Fruit fly (Drosophila melanogaster) whole organism, embryonic: Measurements from ENCODE around the gene CG11698.

Source experiments
- CG10979 ChIP-seq: fragments of 200-800 bp; sonication (Bioruptor generic); optimal IDR thresholded peaks from 2 replicates; lab custom pipeline; 2018; ENCODE audit warnings: missing biosample characterization, mild to moderate bottlenecking, missing genetic modification characterization, moderate library complexity
- CG11504 ChIP-seq: fragments of 200-800 bp; sonication (Bioruptor generic); optimal IDR thresholded peaks from 3 replicates; lab custom pipeline; 2019; ENCODE audit warnings: missing biosample characterization, mild to moderate bottlenecking, missing genetic modification characterization, moderate library complexity
- CG13296 ChIP-seq: fragments of 200-800 bp; sonication (Bioruptor generic); optimal IDR thresholded peaks from 3 replicates; lab custom pipeline; 2018; ENCODE audit warnings: missing biosample characterization, mild to moderate bottlenecking, missing genetic modification characterization
- CG14860 ChIP-seq: fragments of 200-800 bp; sonication (Bioruptor generic); IDR thresholded peaks from 3 replicates; pipeline ENCODE4 v1.3.6; 2022; ENCODE audit warnings: missing biosample characterization, missing genetic modification characterization; ENCODE audit not compliant: partially characterized antibody
- CG15011 ChIP-seq: fragments of 200-800 bp; sonication (Bioruptor generic); optimal IDR thresholded peaks from 3 replicates; lab custom pipeline; 2018; ENCODE audit warnings: missing biosample characterization, mild to moderate bottlenecking, missing genetic modification characterization
- CG15601 ChIP-seq: fragments of 200-800 bp; sonication (Bioruptor generic); optimal IDR thresholded peaks from 3 replicates; lab custom pipeline; 2019; ENCODE audit warnings: missing biosample characterization, mild to moderate bottlenecking, missing genetic modification characterization, moderate library complexity
- CG1603 ChIP-seq: fragments of 200-800 bp; sonication (Bioruptor generic); optimal IDR thresholded peaks from 2 replicates; lab custom pipeline; 2019; ENCODE audit warnings: missing biosample characterization, mild to moderate bottlenecking, missing genetic modification characterization, moderate library complexity
- CG1647 ChIP-seq: fragments of 200-800 bp; sonication (Bioruptor generic); optimal IDR thresholded peaks from 3 replicates; lab custom pipeline; 2016; ENCODE audit warnings: missing biosample characterization, missing genetic modification characterization
- CG2116 ChIP-seq: fragments of 200-800 bp; sonication (Bioruptor generic); optimal IDR thresholded peaks from 3 replicates; lab custom pipeline; 2018; ENCODE audit warnings: missing biosample characterization, mild to moderate bottlenecking, missing genetic modification characterization
- CG2712 ChIP-seq: fragments of 200-800 bp; optimal IDR thresholded peaks from 3 replicates; lab custom pipeline; 2019; ENCODE audit warnings: missing biosample characterization, mild to moderate bottlenecking, missing genetic modification characterization, moderate library complexity
- CG34224 ChIP-seq: fragments of 200-800 bp; sonication (Bioruptor generic); IDR thresholded peaks from 3 replicates; pipeline ENCODE4 v1.3.6; 2022; ENCODE audit warnings: missing biosample characterization, missing genetic modification characterization; ENCODE audit not compliant: partially characterized antibody
- CG5953 ChIP-seq: fragments of 200-800 bp; sonication (Bioruptor generic); IDR thresholded peaks from 2 replicates; pipeline ENCODE4 v1.3.6; 2022; ENCODE audit warnings: missing biosample characterization, missing genetic modification characterization
- CG6791 ChIP-seq: fragments of 200-800 bp; sonication (Bioruptor generic); IDR thresholded peaks from 3 replicates; pipeline ENCODE4 v1.3.6; 2022; ENCODE audit warnings: missing biosample characterization, missing genetic modification characterization; ENCODE audit not compliant: partially characterized antibody
- CG7963 ChIP-seq: fragments of 200-800 bp; sonication (Bioruptor generic); IDR thresholded peaks from 3 replicates; pipeline ENCODE4 v1.3.6; 2022; ENCODE audit warnings: missing biosample characterization, missing genetic modification characterization; ENCODE audit not compliant: partially characterized antibody
- CG8924 ChIP-seq: fragments of 200-800 bp; optimal IDR thresholded peaks from 3 replicates; lab custom pipeline; 2019; ENCODE audit warnings: missing biosample characterization, mild to moderate bottlenecking, missing genetic modification characterization, moderate library complexity
- CTCF ChIP-seq: fragments of 200-800 bp; sonication (Bioruptor generic); optimal IDR thresholded peaks from 2 replicates; lab custom pipeline; 2017; ENCODE audit warnings: missing biosample characterization, mild to moderate bottlenecking, missing genetic modification characterization, moderate library complexity
- CoRest ChIP-seq: fragments of 200-800 bp; sonication (Bioruptor generic); optimal IDR thresholded peaks from 3 replicates; lab custom pipeline; 2018; ENCODE audit warnings: missing biosample characterization, mild to moderate bottlenecking, missing genetic modification characterization, moderate library complexity
- Dp ChIP-seq: fragments of 200-800 bp; sonication (Bioruptor generic); optimal IDR thresholded peaks from 2 replicates; lab custom pipeline; 2018; ENCODE audit warnings: missing biosample characterization, mild to moderate bottlenecking, missing genetic modification characterization, moderate library complexity
- E2f2 ChIP-seq: fragments of 200-800 bp; sonication (Bioruptor generic); IDR thresholded peaks from 2 replicates; pipeline ENCODE4 v1.3.6; 2022; ENCODE audit warnings: missing biosample characterization, missing genetic modification characterization
- Ets65A ChIP-seq: fragments of 200-800 bp; sonication (Bioruptor generic); peaks from one replicate; lab custom pipeline; 2016; ENCODE audit warnings: missing biosample characterization, missing genetic modification characterization
- Fer1 ChIP-seq: fragments of 200-800 bp; sonication (Bioruptor generic); optimal IDR thresholded peaks from 2 replicates; lab custom pipeline; 2017; ENCODE audit warnings: missing biosample characterization, mild to moderate bottlenecking, missing genetic modification characterization
- Lhr ChIP-seq: fragments of 200-800 bp; sonication (Bioruptor generic); optimal IDR thresholded peaks from 3 replicates; lab custom pipeline; 2017; ENCODE audit warnings: mild to moderate bottlenecking, missing biosample characterization, missing genetic modification reagents, missing genetic modification characterization
- MESR4 ChIP-seq: fragments of 200-800 bp; sonication (Bioruptor generic); optimal IDR thresholded peaks from 2 replicates; lab custom pipeline; 2018; ENCODE audit warnings: missing biosample characterization, mild to moderate bottlenecking, missing genetic modification characterization, moderate library complexity
- MTF-1 ChIP-seq: fragments of 200-800 bp; sonication (Bioruptor generic); optimal IDR thresholded peaks from 2 replicates; lab custom pipeline; 2018; ENCODE audit warnings: missing biosample characterization, mild to moderate bottlenecking, missing genetic modification characterization, borderline replicate concordance
- Med ChIP-seq: fragments of 200-800 bp; sonication (Bioruptor generic); peaks from one replicate; lab custom pipeline; 2016; ENCODE audit warnings: missing biosample characterization, missing genetic modification characterization, mild to moderate bottlenecking, inconsistent platforms, moderate library complexity
- NK7.1 ChIP-seq: fragments of 200-800 bp; sonication (Bioruptor generic); optimal IDR thresholded peaks from 3 replicates; lab custom pipeline; 2016; ENCODE audit warnings: missing biosample characterization, missing genetic modification characterization
- Opbp ChIP-seq: fragments of 200-800 bp; sonication (Bioruptor generic); IDR thresholded peaks from 3 replicates; pipeline ENCODE4 v1.3.6; 2022; ENCODE audit warnings: missing biosample characterization, missing genetic modification characterization; ENCODE audit not compliant: partially characterized antibody
- Sin3A ChIP-seq: fragments of >200 bp; optimal IDR thresholded peaks from 2 replicates; lab custom pipeline; 2018
- Stat92E ChIP-seq, 3 experiments: fragments of >200 bp in 2 of 3; fragments of 200-800 bp in 1 of 3; sonication (Bioruptor generic) in 1 of 3; optimal IDR thresholded peaks; 2 replicates each; lab custom pipeline; 2017 to 2019; ENCODE audit warnings: missing biosample characterization in 3 of 3, missing genetic modification characterization in 3 of 3, mild to moderate bottlenecking in 1 of 3, moderate library complexity in 1 of 3
- YL-1 ChIP-seq: fragments of 200-800 bp; sonication (Bioruptor generic); optimal IDR thresholded peaks from 3 replicates; lab custom pipeline; 2017; ENCODE audit warnings: missing biosample characterization, mild to moderate bottlenecking, missing genetic modification characterization
- ac ChIP-seq: fragments of 200-800 bp; sonication (Bioruptor generic); optimal IDR thresholded peaks from 3 replicates; lab custom pipeline; 2017; ENCODE audit warnings: missing biosample characterization, mild to moderate bottlenecking, missing genetic modification characterization
- bbx ChIP-seq: fragments of 200-800 bp; sonication (Bioruptor generic); IDR thresholded peaks from 2 replicates; pipeline ENCODE4 v1.3.6; 2022; ENCODE audit warnings: missing biosample characterization, missing genetic modification characterization; ENCODE audit not compliant: partially characterized antibody
- dan ChIP-seq: fragments of 200-800 bp; sonication (Bioruptor generic); IDR thresholded peaks from 2 replicates; pipeline ENCODE4 v1.3.6; 2022; ENCODE audit warnings: missing biosample characterization, missing genetic modification characterization
- esg ChIP-seq: fragments of 200-800 bp; sonication (Bioruptor generic); conservative IDR thresholded peaks from 2 replicates; pipeline ENCODE4 v1.3.6; 2022; ENCODE audit warnings: missing biosample characterization, missing genetic modification characterization
- grau ChIP-seq: fragments of 200-800 bp; optimal IDR thresholded peaks from 3 replicates; lab custom pipeline; 2019; ENCODE audit warnings: missing biosample characterization, mild to moderate bottlenecking, missing genetic modification characterization, moderate library complexity
- gsb-n ChIP-seq: fragments of 200-800 bp; sonication (Bioruptor generic); optimal IDR thresholded peaks from 3 replicates; lab custom pipeline; 2018; ENCODE audit warnings: missing biosample characterization, mild to moderate bottlenecking, missing genetic modification characterization
- hbn ChIP-seq: fragments of 200-800 bp; sonication (Bioruptor generic); IDR thresholded peaks from 2 replicates; pipeline ENCODE4 v1.3.6; 2022; ENCODE audit warnings: missing biosample characterization, missing genetic modification characterization; ENCODE audit not compliant: partially characterized antibody
- hkb ChIP-seq, 2 experiments: fragments of 200-800 bp in 1 of 2; fragments of >200 bp in 1 of 2; sonication (Bioruptor generic) in 1 of 2; IDR thresholded peaks in 1 of 2; optimal IDR thresholded peaks in 1 of 2; 2 replicates each; pipeline versions ENCODE4 v1.3.6 to Lab custom; 2017 to 2022; ENCODE audit warnings: missing biosample characterization in 1 of 2, missing genetic modification characterization in 1 of 2
- inv ChIP-seq: fragments of 200-800 bp; sonication (Bioruptor generic); IDR thresholded peaks from 2 replicates; pipeline ENCODE4 v1.3.6; 2022; ENCODE audit warnings: missing biosample characterization, missing genetic modification characterization; ENCODE audit not compliant: partially characterized antibody
- kni ChIP-seq: fragments of 200-800 bp; sonication (Bioruptor generic); optimal IDR thresholded peaks from 3 replicates; lab custom pipeline; 2017; ENCODE audit warnings: mild to moderate bottlenecking, missing biosample characterization, missing genetic modification reagents, missing genetic modification characterization
- lola ChIP-seq, 3 experiments: fragments of >200 bp in 2 of 3; fragments of 200-800 bp in 1 of 3; sonication (Bioruptor generic) in 1 of 3; optimal IDR thresholded peaks; 2 replicates each; lab custom pipeline; 2017 to 2019; ENCODE audit warnings: missing biosample characterization in 3 of 3, missing genetic modification characterization in 3 of 3, mild to moderate bottlenecking in 1 of 3, moderate library complexity in 1 of 3
- pzg ChIP-seq: fragments of 200-800 bp; sonication (Bioruptor generic); optimal IDR thresholded peaks from 3 replicates; lab custom pipeline; 2018; ENCODE audit warnings: missing biosample characterization, mild to moderate bottlenecking, missing genetic modification characterization, moderate library complexity
- sr ChIP-seq: fragments of 200-800 bp; sonication (Bioruptor generic); IDR thresholded peaks from 3 replicates; pipeline ENCODE4 v1.3.6; 2022; ENCODE audit warnings: missing biosample characterization, missing genetic modification characterization
- sug ChIP-seq: fragments of 200-800 bp; optimal IDR thresholded peaks from 2 replicates; lab custom pipeline; 2019; ENCODE audit warnings: missing biosample characterization, mild to moderate bottlenecking, missing genetic modification characterization, moderate library complexity
- tll ChIP-seq, 2 experiments: fragments of 200-800 bp in 1 of 2; fragments of >200 bp in 1 of 2; sonication (Bioruptor generic) in 1 of 2; optimal IDR thresholded peaks; 2 replicates each; lab custom pipeline; 2017 to 2019; ENCODE audit warnings: missing biosample characterization in 2 of 2, missing genetic modification characterization in 2 of 2, mild to moderate bottlenecking in 1 of 2, moderate library complexity in 1 of 2
- tna ChIP-seq: fragments of 200-800 bp; sonication (Bioruptor generic); IDR thresholded peaks from 2 replicates; pipeline ENCODE4 v1.3.6; 2022; ENCODE audit warnings: missing biosample characterization, missing genetic modification characterization; ENCODE audit not compliant: partially characterized antibody
- trem ChIP-seq: fragments of 200-800 bp; optimal IDR thresholded peaks from 3 replicates; lab custom pipeline; 2019; ENCODE audit warnings: missing biosample characterization, mild to moderate bottlenecking, missing genetic modification characterization, moderate library complexity
- vvl ChIP-seq: fragments of 200-800 bp; sonication (Bioruptor generic); IDR thresholded peaks from 2 replicates; pipeline ENCODE4 v1.3.6; 2022; ENCODE audit warnings: missing biosample characterization, missing genetic modification characterization

The CG11698 gene

dm6 chr3R:8313038-8313437 lies 1.1 kb downstream of the CG11698 start, which contains the start of gene CG7483 (continued):
- peak; percentile 0 for TF ChIP-seq grau (tag; lab: Kevin White, UChicago)
- peak; percentile 19 for TF ChIP-seq sug (tag; lab: Kevin White, UChicago)
- TF ChIP-seq Dp = peak; percentile 96
- no peak for TF ChIP-seq CG15011
- peak; percentile 84 for TF ChIP-seq bbx
- peak; percentile 70 for TF ChIP-seq CG2116
- TF ChIP-seq CG11504 (tag; lab: Kevin White, UChicago) = peak; percentile 86
- peak; percentile 22 for TF ChIP-seq CG2712 (tag; lab: Kevin White, UChicago)
- peak; percentile 87 for TF ChIP-seq hbn
- no peak for TF ChIP-seq kni (GFP tag; lab: Kevin White, UChicago)
- peak; percentile 74; the same call in 2 of the 3 replicates for TF ChIP-seq CG14860 (GFP tag; lab: Robert Waterston, UW)
- TF ChIP-seq dan (GFP tag; lab: Robert Waterston, UW) = no peak
- TF ChIP-seq Ets65A = no peak
- TF ChIP-seq trem = peak; percentile 58
- TF ChIP-seq tna (GFP tag; lab: Robert Waterston, UW) = peak; percentile 65
- TF ChIP-seq MESR4 (GFP tag; lab: Kevin White, UChicago) = peak; percentile 93
- peak; percentile 75 for TF ChIP-seq YL-1
- TF ChIP-seq Stat92E (GFP tag; optimal IDR thresholded peaks at IDR 0.05; lab: Kevin White, UChicago) = peak in 1 of 3 experiments; percentile 43
- no peak for TF ChIP-seq CG1647 (GFP tag; lab: Kevin White, UChicago)
- TF ChIP-seq CoRest (tag; lab: Kevin White, UChicago) = peak; percentile 10
- TF ChIP-seq Opbp (GFP tag; lab: Robert Waterston, UW) = peak; percentile 82; the same call in 2 of the 3 replicates
- TF ChIP-seq Fer1 (GFP tag; lab: Kevin White, UChicago) = peak; percentile 26
- TF ChIP-seq inv = peak; percentile 59
- no peak for TF ChIP-seq ac (GFP tag; lab: Kevin White, UChicago)
- peak; percentile 71 for TF ChIP-seq CG7963 (GFP tag; lab: Robert Waterston, UW)
- no peak for TF ChIP-seq CG8924 (tag; lab: Kevin White, UChicago)
- TF ChIP-seq CG15601 (tag; lab: Kevin White, UChicago) = peak; percentile 46
- peak; percentile 90 for TF ChIP-seq CG6791 (GFP tag; lab: Robert Waterston, UW)
- peak; percentile 64 for TF ChIP-seq Med (GFP tag; lab: Kevin White, UChicago)
- TF ChIP-seq tll (GFP tag; optimal IDR thresholded peaks at IDR 0.05; lab: Kevin White, UChicago) = peak in 1 of 2 experiments; percentile 18
- TF ChIP-seq CG34224 = peak; percentile 94
- no peak for TF ChIP-seq CG5953

- TF ChIP-seq esg (GFP tag; lab: Robert Waterston, UW) (no peak), CG1603 (tag; lab: Kevin White, UChicago) (peak; percentile 72), Sin3A (lab: Kevin White, UChicago) (peak; percentile 8), sr (no peak), tna (GFP tag; lab: Robert Waterston, UW) (no peak), Lhr (GFP tag; lab: Kevin White, UChicago) (peak; percentile 88), pzg (GFP tag; lab: Kevin White, UChicago) (peak; percentile 74), CG10979 (tag; lab: Kevin White, UChicago) (no peak), hkb (optimal IDR thresholded peaks at IDR 0.05; lab: Kevin White, UChicago) (peak; percentile 42), hkb (GFP tag; IDR thresholded peaks at IDR 0.05; lab: Robert Waterston, UW) (no peak), NK7.1 (GFP tag; lab: Kevin White, UChicago) (no peak), CTCF (GFP tag; lab: Kevin White, UChicago) (peak; percentile 53), gsb-n (tag; lab: Kevin White, UChicago) (no peak), lola (GFP tag; optimal IDR thresholded peaks at IDR 0.05; lab: Kevin White, UChicago) (no peak), MTF-1 (peak; percentile 100), E2f2 (GFP tag; lab: Robert Waterston, UW) (peak; percentile 96), vvl (GFP tag; lab: Robert Waterston, UW) (peak; percentile 29; the same call in 1 of the 2 replicates), CG13296 (GFP tag; lab: Kevin White, UChicago) (no peak)
Measured at dm6 chr3R:8316344-8317105, 4.5 kb downstream of the CG11698 start, which contains the start of gene Coq2. Gene Coq2, minus strand, starts transcription at chr3R:8316543.
